Fruit fly (Drosophila melanogaster) whole organism, embryonic: Measurements from ENCODE around the gene CG8319.

ENCODE experiments used
- Aef1 ChIP-seq: fragments of 200-800 bp; sonication (Bioruptor generic); IDR thresholded peaks from 3 replicates; pipeline ENCODE4 v1.3.6; 2022; ENCODE audit warnings: missing biosample characterization, missing genetic modification characterization
- B-H1 ChIP-seq: fragments of 200-800 bp; sonication (Bioruptor generic); IDR thresholded peaks from 3 replicates; pipeline ENCODE4 v1.3.6; 2022; ENCODE audit warnings: missing biosample characterization, missing genetic modification characterization
- Blimp-1 ChIP-seq: fragments of 200-800 bp; sonication (Bioruptor generic); optimal IDR thresholded peaks from 3 replicates; lab custom pipeline; 2018; ENCODE audit warnings: missing biosample characterization, missing genetic modification characterization, mild to moderate bottlenecking, moderate library complexity, missing genetic modification reagents
- CG12104 ChIP-seq: fragments of 200-800 bp; sonication (Bioruptor generic); optimal IDR thresholded peaks from 3 replicates; lab custom pipeline; 2016; ENCODE audit warnings: missing biosample characterization, missing genetic modification characterization
- CG12942 ChIP-seq: fragments of 200-800 bp; sonication (Bioruptor generic); optimal IDR thresholded peaks from 3 replicates; lab custom pipeline; 2016; ENCODE audit warnings: missing biosample characterization, missing genetic modification characterization
- CG13424 ChIP-seq: fragments of 200-800 bp; sonication (Bioruptor generic); optimal IDR thresholded peaks from 2 replicates; lab custom pipeline; 2019; ENCODE audit warnings: missing biosample characterization, mild to moderate bottlenecking, missing genetic modification characterization, moderate library complexity
- CG15011 ChIP-seq: fragments of 200-800 bp; sonication (Bioruptor generic); optimal IDR thresholded peaks from 3 replicates; lab custom pipeline; 2018; ENCODE audit warnings: missing biosample characterization, mild to moderate bottlenecking, missing genetic modification characterization
- CG18262 ChIP-seq: fragments of 200-800 bp; optimal IDR thresholded peaks from 3 replicates; lab custom pipeline; 2019; ENCODE audit warnings: missing biosample characterization, mild to moderate bottlenecking, missing genetic modification characterization, moderate library complexity
- CG33557 ChIP-seq: fragments of 200-800 bp; sonication (Bioruptor generic); optimal IDR thresholded peaks from 2 replicates; lab custom pipeline; 2019; ENCODE audit warnings: missing biosample characterization, mild to moderate bottlenecking, missing genetic modification characterization, moderate library complexity
- CG3726 ChIP-seq: fragments of 200-800 bp; sonication (Bioruptor generic); IDR thresholded peaks from 3 replicates; pipeline ENCODE4, ENCODE4 v1.3.6; 2022; ENCODE audit warnings: missing biosample characterization, missing genetic modification characterization
- CG42726 ChIP-seq: fragments of 200-800 bp; sonication (Bioruptor generic); IDR thresholded peaks from 2 replicates; pipeline ENCODE4 v1.3.6; 2022; ENCODE audit warnings: missing biosample characterization, missing genetic modification characterization; ENCODE audit not compliant: partially characterized antibody
- CG7372 ChIP-seq: fragments of 200-800 bp; sonication (Bioruptor generic); IDR thresholded peaks from 2 replicates; pipeline ENCODE4 v1.3.6; 2022; ENCODE audit warnings: missing biosample characterization, missing genetic modification characterization
- CG7745 ChIP-seq: fragments of 200-800 bp; sonication (Bioruptor generic); optimal IDR thresholded peaks from 2 replicates; lab custom pipeline; 2018; ENCODE audit warnings: missing biosample characterization, mild to moderate bottlenecking, missing genetic modification characterization, moderate library complexity
- CG8089 ChIP-seq: fragments of 200-800 bp; sonication (Bioruptor generic); optimal IDR thresholded peaks from 3 replicates; lab custom pipeline; 2016; ENCODE audit warnings: missing biosample characterization, missing genetic modification characterization
- CG8944 ChIP-seq: fragments of 200-800 bp; sonication (Bioruptor generic); optimal IDR thresholded peaks from 3 replicates; lab custom pipeline; 2016; ENCODE audit warnings: missing biosample characterization, missing genetic modification characterization
- CG9437 ChIP-seq: fragments of 200-800 bp; sonication (Bioruptor generic); optimal IDR thresholded peaks from 2 replicates; lab custom pipeline; 2018; ENCODE audit warnings: missing biosample characterization, mild to moderate bottlenecking, missing genetic modification characterization
- CkIIα-i1 ChIP-seq: fragments of 200-800 bp; sonication (Bioruptor generic); IDR thresholded peaks from 2 replicates; pipeline ENCODE4 v1.3.6; 2022; ENCODE audit warnings: missing biosample characterization, missing genetic modification characterization
- CoRest ChIP-seq: fragments of 200-800 bp; sonication (Bioruptor generic); optimal IDR thresholded peaks from 3 replicates; lab custom pipeline; 2018; ENCODE audit warnings: missing biosample characterization, mild to moderate bottlenecking, missing genetic modification characterization, moderate library complexity
- D19B ChIP-seq: fragments of 200-800 bp; sonication (Bioruptor generic); optimal IDR thresholded peaks from 2 replicates; lab custom pipeline; 2017; ENCODE audit warnings: missing biosample characterization, mild to moderate bottlenecking, missing genetic modification characterization
- Dref ChIP-seq: fragments of 200-800 bp; sonication (Bioruptor generic); IDR thresholded peaks from 2 replicates; pipeline ENCODE4 v1.3.6; 2022; ENCODE audit warnings: missing biosample characterization, missing genetic modification characterization
- Drgx ChIP-seq: fragments of 200-800 bp; sonication (Bioruptor generic); IDR thresholded peaks from 2 replicates; pipeline ENCODE4 v1.3.6; 2022; ENCODE audit warnings: missing biosample characterization, missing genetic modification characterization
- Eip74EF ChIP-seq, 2 experiments: fragments of 200-800 bp in 1 of 2; fragments of >200 bp in 1 of 2; sonication (Bioruptor generic) in 1 of 2; optimal IDR thresholded peaks; 2 replicates each; lab custom pipeline; 2017 to 2019; ENCODE audit warnings: missing biosample characterization in 2 of 2, missing genetic modification characterization in 2 of 2, mild to moderate bottlenecking in 1 of 2, moderate library complexity in 1 of 2
- Mad ChIP-seq: fragments of 200-800 bp; sonication (Bioruptor generic); optimal IDR thresholded peaks from 2 replicates; lab custom pipeline; 2016; ENCODE audit warnings: missing biosample characterization, missing genetic modification characterization
- Med ChIP-seq: fragments of 200-800 bp; sonication (Bioruptor generic); peaks from one replicate; lab custom pipeline; 2016; ENCODE audit warnings: missing biosample characterization, missing genetic modification characterization, mild to moderate bottlenecking, inconsistent platforms, moderate library complexity
- Nf-YB ChIP-seq: fragments of 200-800 bp; sonication (Bioruptor generic); optimal IDR thresholded peaks from 3 replicates; lab custom pipeline; 2019; ENCODE audit warnings: missing biosample characterization, mild to moderate bottlenecking, missing genetic modification characterization, moderate library complexity
- Sry-β ChIP-seq: fragments of 200-800 bp; sonication (Bioruptor generic); optimal IDR thresholded peaks from 2 replicates; lab custom pipeline; 2018; ENCODE audit warnings: missing biosample characterization, mild to moderate bottlenecking, missing genetic modification characterization, moderate library complexity
- ase ChIP-seq: fragments of 200-800 bp; sonication (Bioruptor generic); IDR thresholded peaks from 3 replicates; pipeline ENCODE4 v1.3.6; 2022; ENCODE audit warnings: missing biosample characterization, missing genetic modification characterization
- br ChIP-seq: fragments of >200 bp; optimal IDR thresholded peaks from 2 replicates; lab custom pipeline; 2017
- caup ChIP-seq: fragments of 200-800 bp; sonication (Bioruptor generic); optimal IDR thresholded peaks from 3 replicates; lab custom pipeline; 2017; ENCODE audit warnings: missing biosample characterization, mild to moderate bottlenecking, missing genetic modification characterization, moderate library complexity; ENCODE audit not compliant: severe bottlenecking
- crol ChIP-seq: fragments of 200-800 bp; sonication (Bioruptor generic); IDR thresholded peaks from 2 replicates; pipeline ENCODE4 v1.3.6; 2022; ENCODE audit warnings: missing biosample characterization, missing genetic modification characterization
- eyg ChIP-seq: fragments of 200-800 bp; sonication (Bioruptor generic); optimal IDR thresholded peaks from 3 replicates; lab custom pipeline; 2016; ENCODE audit warnings: missing biosample characterization, missing genetic modification characterization
- fd102C ChIP-seq: fragments of 200-800 bp; sonication (Bioruptor generic); optimal IDR thresholded peaks from 2 replicates; lab custom pipeline; 2018; ENCODE audit warnings: missing biosample characterization, mild to moderate bottlenecking, missing genetic modification characterization, moderate library complexity
- fru ChIP-seq: fragments of >200 bp; optimal IDR thresholded peaks from 2 replicates; lab custom pipeline; 2017
- grn ChIP-seq: fragments of 200-800 bp; sonication (Bioruptor generic); optimal IDR thresholded peaks from 3 replicates; lab custom pipeline; 2017; ENCODE audit warnings: missing biosample characterization, missing genetic modification characterization
- gt ChIP-seq: fragments of 200-800 bp; sonication (Bioruptor generic); IDR thresholded peaks from 2 replicates; pipeline ENCODE4 v1.3.6; 2022; ENCODE audit warnings: missing biosample characterization, missing genetic modification characterization
- ham ChIP-seq: fragments of 200-800 bp; sonication (Bioruptor generic); IDR thresholded peaks from 2 replicates; pipeline ENCODE4 v1.3.6; 2022; ENCODE audit warnings: missing biosample characterization, missing genetic modification characterization
- lilli ChIP-seq: fragments of 200-800 bp; sonication (Bioruptor generic); optimal IDR thresholded peaks from 3 replicates; lab custom pipeline; 2016; ENCODE audit warnings: missing biosample characterization, missing genetic modification characterization
- nom ChIP-seq: fragments of 200-800 bp; sonication (Bioruptor generic); optimal IDR thresholded peaks from 2 replicates; lab custom pipeline; 2017; ENCODE audit warnings: missing biosample characterization, missing genetic modification characterization, mild to moderate bottlenecking, moderate library complexity, missing genetic modification reagents
- onecut ChIP-seq: fragments of 200-800 bp; sonication (Bioruptor generic); IDR thresholded peaks from 2 replicates; pipeline ENCODE4 v1.3.6; 2022; ENCODE audit warnings: missing biosample characterization, missing genetic modification characterization
- pita ChIP-seq: fragments of 200-800 bp; sonication (Bioruptor generic); optimal IDR thresholded peaks from 2 replicates; lab custom pipeline; 2017; ENCODE audit warnings: missing biosample characterization, mild to moderate bottlenecking, missing genetic modification characterization
- pum ChIP-seq: fragments of 200-800 bp; sonication (Bioruptor generic); optimal IDR thresholded peaks from 2 replicates; lab custom pipeline; 2016; ENCODE audit warnings: missing biosample characterization, missing genetic modification characterization
- row ChIP-seq: fragments of 200-800 bp; sonication (Bioruptor generic); IDR thresholded peaks from 3 replicates; pipeline ENCODE4 v1.3.6; 2022; ENCODE audit warnings: missing biosample characterization, missing genetic modification characterization
- sima ChIP-seq: fragments of 200-800 bp; sonication (Bioruptor generic); optimal IDR thresholded peaks from 2 replicates; lab custom pipeline; 2016; ENCODE audit warnings: missing biosample characterization, missing genetic modification characterization
- unpg ChIP-seq: fragments of 200-800 bp; sonication (Bioruptor generic); optimal IDR thresholded peaks from 3 replicates; lab custom pipeline; 2018; ENCODE audit warnings: missing biosample characterization, mild to moderate bottlenecking, missing genetic modification characterization, moderate library complexity
- zen ChIP-seq: fragments of 200-800 bp; sonication (Bioruptor generic); optimal IDR thresholded peaks from 3 replicates; lab custom pipeline; 2018; ENCODE audit warnings: missing biosample characterization, mild to moderate bottlenecking, missing genetic modification characterization, moderate library complexity
- zfh1 ChIP-seq: fragments of 200-800 bp; sonication (Bioruptor generic); IDR thresholded peaks from 3 replicates; pipeline ENCODE4 v1.3.6; 2022; ENCODE audit warnings: missing biosample characterization, missing genetic modification characterization

The CG8319 gene

DNA sequence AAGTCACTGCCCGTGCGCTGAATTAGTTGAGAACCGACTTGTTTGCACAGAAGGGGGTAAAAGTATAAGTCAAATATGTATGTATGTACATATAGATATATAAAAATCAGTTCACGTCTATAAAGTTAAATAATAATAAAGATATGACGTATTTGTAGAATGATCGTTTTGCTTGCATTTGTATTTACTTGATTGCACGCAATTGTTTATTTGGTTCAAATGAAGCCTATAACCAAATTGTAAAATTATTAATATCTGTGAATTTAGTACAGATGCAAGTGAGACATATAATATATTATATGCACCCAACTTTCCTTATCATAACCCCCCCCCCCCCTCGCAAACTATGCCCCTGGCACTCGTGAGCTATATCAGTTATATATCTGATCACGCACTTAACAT, 26.6 kb upstream of the CG8319 start (continued):
- no peak for TF ChIP-seq fru (lab: Kevin White, UChicago)
- peak; percentile 24 for TF ChIP-seq CG13424 (tag; lab: Kevin White, UChicago)
- TF ChIP-seq br (lab: Kevin White, UChicago), result no peak
- TF ChIP-seq pum (GFP tag; lab: Kevin White, UChicago), result no peak
- TF ChIP-seq Sry-β (GFP tag; lab: Kevin White, UChicago), result no peak
- no peak for TF ChIP-seq zfh1 (GFP tag; lab: Robert Waterston, UW)
- no peak for TF ChIP-seq pita
- peak; percentile 72 for TF ChIP-seq CG15011 (GFP tag; lab: Kevin White, UChicago)
- TF ChIP-seq lilli (GFP tag; lab: Kevin White, UChicago), result peak; percentile 25
- 0 out of 2 replicates have a peak, but pooled peaks have one; percentile 19 for TF ChIP-seq crol
- TF ChIP-seq CG8944 (GFP tag; lab: Kevin White, UChicago), result no peak
- peak; percentile 37 for TF ChIP-seq unpg (GFP tag; lab: Kevin White, UChicago)
- peak; percentile 13 for TF ChIP-seq nom (GFP tag; lab: Kevin White, UChicago)
- TF ChIP-seq row (GFP tag; lab: Robert Waterston, UW), result 0 out of 3 replicates have a peak, but pooled peaks have one; percentile 14
- peak; percentile 24; the same call in 1 of the 2 replicates for TF ChIP-seq CG7372 (GFP tag; lab: Robert Waterston, UW)
- no peak for TF ChIP-seq ham (GFP tag; lab: Robert Waterston, UW)
- TF ChIP-seq CG18262 (tag; lab: Kevin White, UChicago), result peak; percentile 56
- TF ChIP-seq onecut (GFP tag; lab: Robert Waterston, UW), result no peak
- TF ChIP-seq gt (GFP tag; lab: Robert Waterston, UW), result no peak
- TF ChIP-seq Med, result peak; percentile 86
- TF ChIP-seq D19B (GFP tag; lab: Kevin White, UChicago), result peak; percentile 41
- no peak for TF ChIP-seq Dref (GFP tag; lab: Robert Waterston, UW)
- peak; percentile 41 for TF ChIP-seq Blimp-1 (GFP tag; lab: Kevin White, UChicago)
- peak; percentile 13 for TF ChIP-seq Nf-YB
- peak; percentile 50 for TF ChIP-seq CoRest (tag; lab: Kevin White, UChicago)
- TF ChIP-seq grn (GFP tag; lab: Kevin White, UChicago), result peak; percentile 85
- peak; percentile 26; the same call in 1 of the 3 replicates for TF ChIP-seq Aef1 (GFP tag; lab: Robert Waterston, UW)
- peak; percentile 39 for TF ChIP-seq CG33557 (GFP tag; lab: Kevin White, UChicago)
- TF ChIP-seq fd102C (GFP tag; lab: Kevin White, UChicago), result no peak
- TF ChIP-seq eyg (GFP tag; lab: Kevin White, UChicago), result no peak
- TF ChIP-seq CG7745 (tag; lab: Kevin White, UChicago), result no peak
- peak; percentile 12 for TF ChIP-seq CG9437 (GFP tag; lab: Kevin White, UChicago)
- TF ChIP-seq Eip74EF (GFP tag; optimal IDR thresholded peaks at IDR 0.05; lab: Kevin White, UChicago), result peak in 1 of 2 experiments; percentile 14
- no peak for TF ChIP-seq CG12942
- no peak for TF ChIP-seq CG3726 (GFP tag; lab: Robert Waterston, UW)
- TF ChIP-seq CG42726 (GFP tag; lab: Robert Waterston, UW), result no peak
- TF ChIP-seq B-H1 (GFP tag; lab: Robert Waterston, UW), result peak; percentile 27; the same call in 1 of the 3 replicates
- TF ChIP-seq Mad (GFP tag; lab: Kevin White, UChicago), result no peak
- peak; percentile 40 for TF ChIP-seq CG12104
- peak; percentile 6 for TF ChIP-seq zen (tag; lab: Kevin White, UChicago)
- TF ChIP-seq sima (GFP tag; lab: Kevin White, UChicago), result no peak
- TF ChIP-seq ase (GFP tag; lab: Robert Waterston, UW), result no peak
- no peak for TF ChIP-seq Drgx (GFP tag; lab: Robert Waterston, UW)
- no peak for TF ChIP-seq CG8089 (GFP tag; lab: Kevin White, UChicago)
- TF ChIP-seq CkIIα-i1 (GFP tag; lab: Robert Waterston, UW), result no peak
- TF ChIP-seq caup (GFP tag; lab: Kevin White, UChicago), result peak; percentile 71
